Fruit fly (Drosophila melanogaster): ENCODE measurements around the gene wnd.
A peak's percentile ranks its signal among the peaks of the same experiment; 100 is the strongest.

wnd gene

dm6 chr3L:19575650-19576049 lies 59.9 kb downstream of the wnd start (continued):
- no peak for TF ChIP-seq nerfin-2 (GFP tag; IDR thresholded peaks at IDR 0.05; ENCODE audit: partially characterized antibody)
- no peak for TF ChIP-seq Doc2 (GFP tag; IDR thresholded peaks at IDR 0.05)
- no peak for TF ChIP-seq CG13296 (GFP tag; optimal IDR thresholded peaks at IDR 0.05)
- no peak for TF ChIP-seq pnt (GFP tag; optimal IDR thresholded peaks at IDR 0.05)
- peak; percentile 33; the same call in 1 of the 2 replicates for TF ChIP-seq H2.0 (GFP tag; IDR thresholded peaks at IDR 0.05)
- TF ChIP-seq Scr (GFP tag; IDR thresholded peaks at IDR 0.05; ENCODE audit: partially characterized antibody), result no peak
- TF ChIP-seq bowl (GFP tag; IDR thresholded peaks at IDR 0.05), result 0 out of 2 replicates have a peak, but pooled peaks have one; percentile 10
- no peak for TF ChIP-seq CG3281 (GFP tag; optimal IDR thresholded peaks at IDR 0.05)
- no peak for TF ChIP-seq scrt (GFP tag; optimal IDR thresholded peaks at IDR 0.05)
- TF ChIP-seq wdn (GFP tag; IDR thresholded peaks at IDR 0.05), result no peak
- TF ChIP-seq Hr51 (GFP tag; optimal IDR thresholded peaks at IDR 0.05), result no peak
- peak; percentile 4 for TF ChIP-seq CG8290 (GFP tag; optimal IDR thresholded peaks at IDR 0.05)
- TF ChIP-seq CG8290 (tag; optimal IDR thresholded peaks at IDR 0.05), result peak in 1 of 2 experiments; percentile 59
- TF ChIP-seq CG32767 (GFP tag; IDR thresholded peaks at IDR 0.05), result peak; percentile 28; the same call in 1 of the 2 replicates
- peak; percentile 18; the same call in 1 of the 2 replicates for TF ChIP-seq Rfx (GFP tag; IDR thresholded peaks at IDR 0.05)
- peak; percentile 46 for TF ChIP-seq CG1233 (GFP tag; optimal IDR thresholded peaks at IDR 0.05)
- TF ChIP-seq CG10209 (GFP tag; optimal IDR thresholded peaks at IDR 0.05), result peak; percentile 57
- no peak for TF ChIP-seq fd102C (GFP tag; optimal IDR thresholded peaks at IDR 0.05)
- no peak for TF ChIP-seq CG15479 (GFP tag; optimal IDR thresholded peaks at IDR 0.05)
- TF ChIP-seq slou (GFP tag; optimal IDR thresholded peaks at IDR 0.05), result no peak
- TF ChIP-seq hkb (optimal IDR thresholded peaks at IDR 0.05), result no peak
- TF ChIP-seq hkb (GFP tag; IDR thresholded peaks at IDR 0.05), result no peak
- no peak for TF ChIP-seq Ravus (GFP tag; IDR thresholded peaks at IDR 0.05)
- TF ChIP-seq Atf6 (GFP tag; IDR thresholded peaks at IDR 0.05), result no peak
- TF ChIP-seq pb (GFP tag; optimal IDR thresholded peaks at IDR 0.05), result no peak
- no peak for TF ChIP-seq repo (GFP tag; optimal IDR thresholded peaks at IDR 0.05)
- no peak for TF ChIP-seq CG16813 (GFP tag; IDR thresholded peaks at IDR 0.05; ENCODE audit: partially characterized antibody)
- TF ChIP-seq zen2 (GFP tag; IDR thresholded peaks at IDR 0.05; ENCODE audit: partially characterized antibody), result no peak
- TF ChIP-seq jing (GFP tag; optimal IDR thresholded peaks at IDR 0.05), result no peak
- TF ChIP-seq CG9797 (GFP tag; optimal IDR thresholded peaks at IDR 0.05), result no peak
- TF ChIP-seq Lhr (GFP tag; optimal IDR thresholded peaks at IDR 0.05), result peak; percentile 18
- TF ChIP-seq Ada2b (GFP tag; IDR thresholded peaks at IDR 0.05), result 0 out of 2 replicates have a peak, but pooled peaks have one; percentile 7
- no peak for TF ChIP-seq Atf-2 (GFP tag; optimal IDR thresholded peaks at IDR 0.05)
- no peak for TF ChIP-seq ranshi (GFP tag; IDR thresholded peaks at IDR 0.05)
- no peak for TF ChIP-seq tup (GFP tag; optimal IDR thresholded peaks at IDR 0.05)
- no peak for TF ChIP-seq CG10321 (GFP tag; IDR thresholded peaks at IDR 0.05)
- no peak for TF ChIP-seq Drgx (GFP tag; IDR thresholded peaks at IDR 0.05)
- TF ChIP-seq Dll (GFP tag; IDR thresholded peaks at IDR 0.05; ENCODE audit: partially characterized antibody), result no peak
- TF ChIP-seq fd96Cb (tag; optimal IDR thresholded peaks at IDR 0.05), result peak; percentile 10
- no peak for TF ChIP-seq chn (GFP tag; optimal IDR thresholded peaks at IDR 0.05)
- TF ChIP-seq CG4707 (GFP tag; optimal IDR thresholded peaks at IDR 0.05), result peak; percentile 67
- TF ChIP-seq pan (optimal IDR thresholded peaks at IDR 0.05), result no peak
- no peak for TF ChIP-seq pan (GFP tag; optimal IDR thresholded peaks at IDR 0.05 in 1 of 2, IDR thresholded peaks at IDR 0.05 in 1 of 2)
- TF ChIP-seq wek (GFP tag; optimal IDR thresholded peaks at IDR 0.05), result peak; percentile 79
- no peak for TF ChIP-seq CG3726 (GFP tag; IDR thresholded peaks at IDR 0.05)
- TF ChIP-seq en (GFP tag; optimal IDR thresholded peaks at IDR 0.05), result no peak
- no peak for TF ChIP-seq row (GFP tag; IDR thresholded peaks at IDR 0.05)
- TF ChIP-seq CG10979 (tag; optimal IDR thresholded peaks at IDR 0.05), result peak; percentile 20
- peak; percentile 16 for TF ChIP-seq btn (GFP tag; optimal IDR thresholded peaks at IDR 0.05)
- no peak for TF ChIP-seq sna (GFP tag; IDR thresholded peaks at IDR 0.05; ENCODE audit: partially characterized antibody)
- TF ChIP-seq CG8089 (GFP tag; optimal IDR thresholded peaks at IDR 0.05), result peak; percentile 50
- no peak for TF ChIP-seq CG8478 (optimal IDR thresholded peaks at IDR 0.05)

Data from whole organism, embryonic.